Fruit fly (Drosophila melanogaster): ENCODE results near the gene CG42238.
A peak's percentile ranks its signal among the peaks of the same experiment; 100 is the strongest.

The CG42238 gene

DNA sequence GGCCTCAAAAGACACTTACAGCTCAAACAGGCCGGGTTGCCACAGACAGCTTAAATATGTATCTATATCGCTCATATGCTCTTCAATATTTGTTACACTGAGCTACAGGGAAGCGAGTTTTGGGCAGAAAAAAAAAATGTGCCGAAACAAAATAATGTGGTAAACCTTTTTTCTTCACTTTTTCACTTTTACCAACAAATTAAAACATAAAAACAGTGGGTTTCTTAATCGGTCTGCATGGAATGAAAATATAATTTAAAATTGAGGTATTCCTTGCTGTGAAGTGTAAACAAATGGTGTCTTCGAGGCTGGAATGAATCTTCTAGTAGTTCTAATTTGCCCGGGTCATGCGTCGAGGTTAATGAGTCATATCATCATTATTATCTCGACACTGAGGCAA, 13.2 kb downstream of the CG42238 start (continued):
- TF ChIP-seq CG8478 (optimal IDR thresholded peaks at IDR 0.05) (no peak), tx (GFP tag; optimal IDR thresholded peaks at IDR 0.05) (peak; percentile 5), CG15011 (GFP tag; optimal IDR thresholded peaks at IDR 0.05) (no peak), Atf3 (GFP tag; optimal IDR thresholded peaks at IDR 0.05) (peak; percentile 37), D (optimal IDR thresholded peaks at IDR 0.05) (no peak), D (GFP tag; optimal IDR thresholded peaks at IDR 0.05) (peak; percentile 55), CG6175 (GFP tag; IDR thresholded peaks at IDR 0.05) (no peak), pros (GFP tag; optimal IDR thresholded peaks at IDR 0.05) (no peak), CG32767 (GFP tag; IDR thresholded peaks at IDR 0.05) (no peak), CG13287 (GFP tag; IDR thresholded peaks at IDR 0.05; ENCODE audit: partially characterized antibody) (no peak), CG5180 (GFP tag; optimal IDR thresholded peaks at IDR 0.05) (no peak), dmrt99B (tag; optimal IDR thresholded peaks at IDR 0.05) (peak; percentile 67), wek (GFP tag; optimal IDR thresholded peaks at IDR 0.05) (no peak), CG8290 (GFP tag; optimal IDR thresholded peaks at IDR 0.05) (peak; percentile 12), CG8290 (tag; optimal IDR thresholded peaks at IDR 0.05) (peak in 1 of 2 experiments; percentile 38), Oaz (GFP tag; IDR thresholded peaks at IDR 0.05) (0 out of 2 replicates have a peak, but pooled peaks have one; percentile 14), ro (GFP tag; IDR thresholded peaks at IDR 0.05) (peak; percentile 18; the same call in 1 of the 2 replicates), gcm2 (GFP tag; optimal IDR thresholded peaks at IDR 0.05) (peak; percentile 8), C15 (GFP tag; IDR thresholded peaks at IDR 0.05) (no peak), ham (GFP tag; IDR thresholded peaks at IDR 0.05) (no peak), cato (GFP tag; optimal IDR thresholded peaks at IDR 0.05; ENCODE audit: borderline replicate concordance) (no peak), CG7357 (GFP tag; IDR thresholded peaks at IDR 0.05) (no peak; the same call in 2 of the 3 replicates), exex (tag; optimal IDR thresholded peaks at IDR 0.05) (no peak), GATAe (GFP tag; conservative IDR thresholded peaks at IDR 0.05) (no peak), CG13123 (GFP tag; optimal IDR thresholded peaks at IDR 0.05) (peak; percentile 21), CG1792 (GFP tag; optimal IDR thresholded peaks at IDR 0.05) (peak; percentile 37), CG4707 (GFP tag; optimal IDR thresholded peaks at IDR 0.05) (peak; percentile 25), CG2202 (tag; optimal IDR thresholded peaks at IDR 0.05) (peak; percentile 39), CoRest (tag; optimal IDR thresholded peaks at IDR 0.05) (peak; percentile 68), CG17568 (GFP tag; optimal IDR thresholded peaks at IDR 0.05) (peak; percentile 43), ranshi (GFP tag; IDR thresholded peaks at IDR 0.05) (peak; percentile 44; the same call in 1 of the 2 replicates), Hr51 (GFP tag; optimal IDR thresholded peaks at IDR 0.05) (peak in 1 of 2 experiments; percentile 69), NC2β (GFP tag; optimal IDR thresholded peaks at IDR 0.05) (no peak), Hsf (GFP tag; optimal IDR thresholded peaks at IDR 0.05) (peak; percentile 61), CG3281 (GFP tag; optimal IDR thresholded peaks at IDR 0.05) (peak; percentile 58), crc (GFP tag; optimal IDR thresholded peaks at IDR 0.05) (peak; percentile 51), CG16813 (GFP tag; IDR thresholded peaks at IDR 0.05; ENCODE audit: partially characterized antibody) (no peak), Hr39 (optimal IDR thresholded peaks at IDR 0.05) (no peak), knrl (GFP tag; IDR thresholded peaks at IDR 0.05; ENCODE audit: partially characterized antibody) (no peak), tap (tag; optimal IDR thresholded peaks at IDR 0.05) (no peak), CG1024 (GFP tag; IDR thresholded peaks at IDR 0.05) (peak; percentile 21; the same call in 1 of the 2 replicates), Kr (GFP tag; optimal IDR thresholded peaks at IDR 0.05) (no peak), CG32532 (GFP tag; IDR thresholded peaks at IDR 0.05) (peak; percentile 71), CG17612 (GFP tag; IDR thresholded peaks at IDR 0.05) (no peak), p53 (GFP tag; optimal IDR thresholded peaks at IDR 0.05) (no peak), CG3726 (GFP tag; IDR thresholded peaks at IDR 0.05) (no peak), usp (GFP tag; optimal IDR thresholded peaks at IDR 0.05) (no peak), oc (tag; optimal IDR thresholded peaks at IDR 0.05) (peak; percentile 52), tgo (GFP tag; IDR thresholded peaks at IDR 0.05) (peak; percentile 71), az2 (GFP tag; optimal IDR thresholded peaks at IDR 0.05) (peak; percentile 49), CG12104 (GFP tag; optimal IDR thresholded peaks at IDR 0.05) (no peak), dan (GFP tag; IDR thresholded peaks at IDR 0.05) (no peak), NK7.1 (GFP tag; optimal IDR thresholded peaks at IDR 0.05) (no peak)
